Fruit fly (Drosophila melanogaster) whole organism, prepupa: ENCODE results near the gene 5-HT7.
A peak's percentile ranks its signal among the peaks of the same experiment; 100 is the strongest.

Experiments
- Blimp-1 ChIP-seq: fragments of 200-800 bp; sonication (Bioruptor generic); optimal IDR thresholded peaks from 3 replicates; lab custom pipeline; 2017; ENCODE audit warnings: missing biosample characterization, missing genetic modification characterization, mild to moderate bottlenecking, moderate library complexity, missing genetic modification reagents
- CG10631 ChIP-seq: fragments of 200-800 bp; sonication (Bioruptor generic); optimal IDR thresholded peaks from 2 replicates; lab custom pipeline; 2016; ENCODE audit warnings: missing biosample characterization, missing genetic modification characterization
- CG10669 ChIP-seq: fragments of 200-800 bp; sonication (Bioruptor generic); optimal IDR thresholded peaks from 3 replicates; lab custom pipeline; 2018; ENCODE audit warnings: missing biosample characterization, mild to moderate bottlenecking, missing genetic modification characterization, moderate library complexity
- CG11294 ChIP-seq: fragments of 200-800 bp; sonication (Bioruptor generic); IDR thresholded peaks from 2 replicates; pipeline ENCODE4 v1.3.6; 2022; ENCODE audit warnings: missing biosample characterization, missing genetic modification characterization
- CG11762 ChIP-seq: fragments of 200-800 bp; sonication (Bioruptor generic); optimal IDR thresholded peaks from 3 replicates; lab custom pipeline; 2016; ENCODE audit warnings: missing biosample characterization, missing genetic modification characterization; ENCODE audit not compliant: insufficient read depth
- CG11902 ChIP-seq: fragments of 200-800 bp; sonication (Bioruptor generic); optimal IDR thresholded peaks from 3 replicates; lab custom pipeline; 2016; ENCODE audit warnings: missing biosample characterization, missing genetic modification characterization
- CG15336 ChIP-seq: fragments of 200-800 bp; sonication (Bioruptor generic); IDR thresholded peaks from 2 replicates; pipeline ENCODE4 v1.3.6; 2022; ENCODE audit warnings: missing biosample characterization, missing genetic modification characterization
- CG3032 ChIP-seq: fragments of 200-800 bp; optimal IDR thresholded peaks from 2 replicates; lab custom pipeline; 2019; ENCODE audit warnings: missing biosample characterization, mild to moderate bottlenecking, missing genetic modification characterization, moderate library complexity
- CG31627 ChIP-seq: fragments of 200-800 bp; sonication (Bioruptor generic); optimal IDR thresholded peaks from 3 replicates; lab custom pipeline; 2016; ENCODE audit warnings: missing biosample characterization, missing genetic modification characterization
- CG32006 ChIP-seq: fragments of 200-800 bp; sonication (Bioruptor generic); optimal IDR thresholded peaks from 3 replicates; lab custom pipeline; 2017; ENCODE audit warnings: missing biosample characterization, mild to moderate bottlenecking, missing genetic modification characterization
- CG34406 ChIP-seq: fragments of 200-800 bp; sonication (Bioruptor generic); optimal IDR thresholded peaks from 3 replicates; lab custom pipeline; 2016; ENCODE audit warnings: missing biosample characterization, missing genetic modification characterization
- CG3919 ChIP-seq: fragments of 200-800 bp; sonication (Bioruptor generic); optimal IDR thresholded peaks from 3 replicates; lab custom pipeline; 2016; ENCODE audit warnings: missing biosample characterization, missing genetic modification characterization
- CG6163 ChIP-seq: fragments of 200-800 bp; sonication (Bioruptor generic); IDR thresholded peaks from 3 replicates; pipeline ENCODE4 v1.3.6; 2022; ENCODE audit warnings: missing biosample characterization, missing genetic modification characterization
- CG6276 ChIP-seq: fragments of 200-800 bp; sonication (Bioruptor generic); optimal IDR thresholded peaks from 2 replicates; lab custom pipeline; 2017; ENCODE audit warnings: missing biosample characterization, mild to moderate bottlenecking, missing genetic modification characterization
- CG6792 ChIP-seq: fragments of 200-800 bp; sonication (Bioruptor generic); optimal IDR thresholded peaks from 3 replicates; lab custom pipeline; 2016; ENCODE audit warnings: missing biosample characterization, missing genetic modification characterization
- CG6808 ChIP-seq: fragments of 200-800 bp; sonication (Bioruptor generic); optimal IDR thresholded peaks from 3 replicates; lab custom pipeline; 2017; ENCODE audit warnings: missing biosample characterization, missing genetic modification characterization, mild to moderate bottlenecking, moderate library complexity, missing genetic modification reagents
- CG6854 ChIP-seq: fragments of 200-800 bp; sonication (Bioruptor generic); optimal IDR thresholded peaks from 2 replicates; lab custom pipeline; 2017; ENCODE audit warnings: missing biosample characterization, mild to moderate bottlenecking, missing genetic modification characterization
- CG7368 ChIP-seq: fragments of 200-800 bp; sonication (Bioruptor generic); optimal IDR thresholded peaks from 3 replicates; lab custom pipeline; 2016; ENCODE audit warnings: missing biosample characterization, missing genetic modification characterization
- CG8119 ChIP-seq: fragments of 200-800 bp; sonication (Bioruptor generic); IDR thresholded peaks from 3 replicates; pipeline ENCODE4 v1.3.6; 2022; ENCODE audit warnings: missing biosample characterization, missing genetic modification characterization
- CG8319 ChIP-seq: fragments of 200-800 bp; sonication (Bioruptor generic); optimal IDR thresholded peaks from 3 replicates; lab custom pipeline; 2016; ENCODE audit warnings: missing biosample characterization, missing genetic modification characterization
- Eip78C ChIP-seq: fragments of 200-800 bp; sonication (Bioruptor generic); peaks from one replicate; lab custom pipeline; 2016; ENCODE audit warnings: missing biosample characterization, missing genetic modification characterization
- Eip93F ChIP-seq: fragments of 200-800 bp; sonication (Bioruptor generic); optimal IDR thresholded peaks from 2 replicates; lab custom pipeline; 2016; ENCODE audit warnings: missing biosample characterization, mild to moderate bottlenecking, missing genetic modification characterization
- Ets21C ChIP-seq: fragments of 200-800 bp; sonication (Bioruptor generic); optimal IDR thresholded peaks from 3 replicates; lab custom pipeline; 2016; ENCODE audit warnings: missing biosample characterization, missing genetic modification characterization
- Ets96B ChIP-seq: fragments of 200-800 bp; optimal IDR thresholded peaks from 2 replicates; lab custom pipeline; 2019; ENCODE audit warnings: missing biosample characterization, mild to moderate bottlenecking, missing genetic modification characterization, moderate library complexity
- Gug ChIP-seq: fragments of 200-800 bp; sonication (Bioruptor generic); IDR thresholded peaks from 2 replicates; pipeline ENCODE4 v1.3.6; 2022; ENCODE audit warnings: missing biosample characterization, missing genetic modification characterization
- Lpt ChIP-seq: fragments of 200-800 bp; sonication (Bioruptor generic); optimal IDR thresholded peaks from 3 replicates; lab custom pipeline; 2016; ENCODE audit warnings: missing biosample characterization, missing genetic modification characterization
- Met ChIP-seq: fragments of 200-800 bp; sonication (Bioruptor generic); optimal IDR thresholded peaks from 3 replicates; lab custom pipeline; 2016; ENCODE audit warnings: missing biosample characterization, missing genetic modification characterization
- OdsH ChIP-seq: fragments of 200-800 bp; sonication (Bioruptor generic); optimal IDR thresholded peaks from 3 replicates; lab custom pipeline; 2016; ENCODE audit warnings: missing biosample characterization, missing genetic modification characterization
- Sox14 ChIP-seq: fragments of 200-800 bp; sonication (Bioruptor generic); optimal IDR thresholded peaks from 3 replicates; lab custom pipeline; 2016; ENCODE audit warnings: missing biosample characterization, missing genetic modification characterization
- Sox15 ChIP-seq: fragments of 200-800 bp; sonication (Bioruptor generic); optimal IDR thresholded peaks from 3 replicates; lab custom pipeline; 2016; ENCODE audit warnings: missing biosample characterization, missing genetic modification characterization
- achi ChIP-seq: fragments of 200-800 bp; sonication (Bioruptor generic); optimal IDR thresholded peaks from 3 replicates; lab custom pipeline; 2016; ENCODE audit warnings: missing biosample characterization, missing genetic modification characterization
- cyc ChIP-seq: fragments of 200-800 bp; sonication (Bioruptor generic); optimal IDR thresholded peaks from 3 replicates; lab custom pipeline; 2016; ENCODE audit warnings: missing biosample characterization, missing genetic modification characterization
- dac ChIP-seq: fragments of 200-800 bp; sonication (Bioruptor generic); optimal IDR thresholded peaks from 2 replicates; lab custom pipeline; 2017; ENCODE audit warnings: missing biosample characterization, mild to moderate bottlenecking, missing genetic modification characterization
- eg ChIP-seq: fragments of 200-800 bp; sonication (Bioruptor generic); IDR thresholded peaks from 3 replicates; pipeline ENCODE4 v1.3.6; 2022; ENCODE audit warnings: missing biosample characterization, missing genetic modification characterization
- esn ChIP-seq: fragments of 200-800 bp; sonication (Bioruptor generic); optimal IDR thresholded peaks from 2 replicates; lab custom pipeline; 2016; ENCODE audit warnings: missing biosample characterization, mild to moderate bottlenecking, missing genetic modification characterization, moderate library complexity
- fd59A ChIP-seq: fragments of 200-800 bp; sonication (Bioruptor generic); optimal IDR thresholded peaks from 2 replicates; lab custom pipeline; 2017; ENCODE audit warnings: missing biosample characterization, mild to moderate bottlenecking, missing genetic modification characterization, missing genetic modification reagents
- fkh ChIP-seq: fragments of 200-800 bp; sonication (Bioruptor generic); optimal IDR thresholded peaks from 3 replicates; lab custom pipeline; 2017; ENCODE audit warnings: missing biosample characterization, mild to moderate bottlenecking, missing genetic modification characterization, moderate library complexity
- net ChIP-seq: fragments of 200-800 bp; sonication (Bioruptor generic); optimal IDR thresholded peaks from 3 replicates; lab custom pipeline; 2016; ENCODE audit warnings: missing biosample characterization, missing genetic modification characterization
- pdm3 ChIP-seq: fragments of 200-800 bp; sonication (Bioruptor generic); optimal IDR thresholded peaks from 3 replicates; lab custom pipeline; 2016; ENCODE audit warnings: missing biosample characterization, missing genetic modification characterization
- salr ChIP-seq, 2 experiments: fragments of 200-800 bp; sonication (Bioruptor generic); optimal IDR thresholded peaks; 3 replicates each; lab custom pipeline; 2016 to 2018; ENCODE audit warnings: missing biosample characterization in 2 of 2, missing genetic modification characterization in 2 of 2, mild to moderate bottlenecking in 1 of 2
- spab ChIP-seq: fragments of 200-800 bp; sonication (Bioruptor generic); optimal IDR thresholded peaks from 2 replicates; lab custom pipeline; 2017; ENCODE audit warnings: missing biosample characterization, mild to moderate bottlenecking, missing genetic modification characterization, missing genetic modification reagents
- ss ChIP-seq, 2 experiments: fragments of 200-800 bp; sonication (Bioruptor generic); optimal IDR thresholded peaks; 2 replicates in 1 of 2; 3 replicates in 1 of 2; lab custom pipeline; 2017 to 2018; ENCODE audit warnings: mild to moderate bottlenecking in 2 of 2, missing biosample characterization in 2 of 2, missing genetic modification characterization in 2 of 2, moderate library complexity in 1 of 2
- topi ChIP-seq: fragments of 200-800 bp; sonication (Bioruptor generic); optimal IDR thresholded peaks from 3 replicates; lab custom pipeline; 2016; ENCODE audit warnings: missing biosample characterization, missing genetic modification characterization
- vri ChIP-seq: fragments of 200-800 bp; sonication (Bioruptor generic); optimal IDR thresholded peaks from 3 replicates; lab custom pipeline; 2016; ENCODE audit warnings: missing biosample characterization, mild to moderate bottlenecking, missing genetic modification characterization

5-HT7 gene

DNA sequence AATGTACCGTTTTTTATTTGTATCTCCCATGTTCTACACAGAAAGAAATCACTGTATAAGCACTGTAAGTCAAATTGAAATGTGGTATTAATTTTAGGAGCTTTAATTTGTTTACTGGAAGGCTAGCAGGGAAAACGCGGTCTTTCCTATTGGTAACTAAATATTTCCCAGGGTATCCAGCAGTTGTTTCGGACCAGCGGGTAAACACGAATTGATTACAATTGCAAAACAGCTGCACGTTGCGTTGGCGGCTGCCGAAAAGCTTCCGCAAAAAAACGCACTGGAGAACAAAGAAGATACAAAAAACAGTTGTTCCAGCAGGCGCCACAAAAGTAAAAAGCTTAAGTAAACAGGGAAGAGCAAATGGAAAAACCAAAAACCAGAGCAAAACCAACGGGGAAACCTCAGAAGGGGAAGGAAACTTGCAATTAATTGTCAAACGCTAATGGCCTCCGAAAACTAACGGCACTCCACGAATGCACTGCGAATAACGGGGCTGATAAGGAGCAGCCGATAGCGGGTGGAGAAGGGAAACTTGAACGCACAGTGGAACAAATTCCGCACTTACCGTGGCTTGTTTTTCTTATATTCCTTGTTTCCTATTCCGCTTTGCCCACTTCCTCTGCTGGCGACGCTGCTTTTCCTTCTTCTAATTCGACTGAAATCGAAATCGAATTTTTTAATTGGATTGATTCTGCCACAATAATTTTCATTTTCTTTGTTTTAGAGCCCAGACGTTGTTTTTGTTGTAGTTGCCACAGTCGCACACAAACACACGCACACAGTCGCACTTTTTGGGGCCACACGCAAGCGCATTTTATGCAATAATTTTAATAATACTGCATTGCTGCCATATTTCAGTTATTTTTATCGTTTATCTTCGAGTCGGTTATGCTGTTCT, 43.4 kb upstream of the 5-HT7 start (continued):
- TF ChIP-seq CG11762: no peak
- TF ChIP-seq CG3032 (tag; lab: Kevin White, UChicago): no peak
- TF ChIP-seq CG11294: peak; percentile 46; the same call in 1 of the 2 replicates
- TF ChIP-seq achi (GFP tag; lab: Kevin White, UChicago): peak; percentile 9
- no peak for TF ChIP-seq CG34406 (GFP tag; lab: Kevin White, UChicago)
- TF ChIP-seq Gug (GFP tag; lab: Robert Waterston, UW): peak; percentile 60
- TF ChIP-seq CG15336 (GFP tag; lab: Robert Waterston, UW): peak; percentile 78
- peak; percentile 38 for TF ChIP-seq CG10631 (GFP tag; lab: Kevin White, UChicago)
- TF ChIP-seq CG10669 (GFP tag; lab: Kevin White, UChicago): no peak
- no peak for TF ChIP-seq Ets96B (tag; lab: Kevin White, UChicago)
- TF ChIP-seq Sox14 (GFP tag; lab: Kevin White, UChicago): peak; percentile 32
- no peak for TF ChIP-seq CG6854 (GFP tag; lab: Kevin White, UChicago)
- TF ChIP-seq CG6792: peak; percentile 7
- TF ChIP-seq Blimp-1 (GFP tag; lab: Kevin White, UChicago): no peak
- TF ChIP-seq Lpt (GFP tag; lab: Kevin White, UChicago): peak; percentile 23
- TF ChIP-seq topi (GFP tag; lab: Kevin White, UChicago): peak; percentile 56
- peak; percentile 50 for TF ChIP-seq CG6276 (GFP tag; lab: Kevin White, UChicago)
- TF ChIP-seq salr (GFP tag; optimal IDR thresholded peaks at IDR 0.05; lab: Kevin White, UChicago): no peak
- peak; percentile 81 for TF ChIP-seq CG6163 (GFP tag; lab: Robert Waterston, UW)
- no peak for TF ChIP-seq CG8319 (GFP tag; lab: Kevin White, UChicago)
- TF ChIP-seq net (GFP tag; lab: Kevin White, UChicago): peak; percentile 11
- no peak for TF ChIP-seq Eip93F (GFP tag; lab: Kevin White, UChicago)
- peak; percentile 38 for TF ChIP-seq pdm3 (GFP tag; lab: Kevin White, UChicago)

- peak; percentile 94 for TF ChIP-seq esn
- peak; percentile 76 for TF ChIP-seq fkh (GFP tag; lab: Kevin White, UChicago)
- TF ChIP-seq CG32006 (GFP tag; lab: Kevin White, UChicago): peak; percentile 90
- peak; percentile 84 for TF ChIP-seq cyc (GFP tag; lab: Kevin White, UChicago)
- peak; percentile 84 for TF ChIP-seq eg
- TF ChIP-seq CG6854 (GFP tag; lab: Kevin White, UChicago): peak; percentile 76
- peak; percentile 82 for TF ChIP-seq CG15336 (GFP tag; lab: Robert Waterston, UW)
- TF ChIP-seq ss (GFP tag; optimal IDR thresholded peaks at IDR 0.05; lab: Kevin White, UChicago): peak in 1 of 2 experiments; percentile 86
- TF ChIP-seq Met (GFP tag; lab: Kevin White, UChicago): peak; percentile 89
- peak; percentile 90 for TF ChIP-seq CG11902 (GFP tag; lab: Kevin White, UChicago)
- peak; percentile 74 for TF ChIP-seq spab
- TF ChIP-seq Ets96B (tag; lab: Kevin White, UChicago): peak; percentile 90
- peak; percentile 85 for TF ChIP-seq CG8119 (GFP tag; lab: Robert Waterston, UW)
- TF ChIP-seq pdm3 (GFP tag; lab: Kevin White, UChicago): peak; percentile 80
- peak; percentile 85 for TF ChIP-seq CG7368 (GFP tag; lab: Kevin White, UChicago)
- peak; percentile 70 for TF ChIP-seq CG6808 (GFP tag; lab: Kevin White, UChicago)
- peak; percentile 70 for TF ChIP-seq dac (GFP tag; lab: Kevin White, UChicago)
- peak; percentile 63 to 66 for TF ChIP-seq salr (GFP tag; optimal IDR thresholded peaks at IDR 0.05; lab: Kevin White, UChicago)
- peak; percentile 84 for TF ChIP-seq CG10669 (GFP tag; lab: Kevin White, UChicago)
- peak; percentile 69 for TF ChIP-seq Gug (GFP tag; lab: Robert Waterston, UW)
- peak; percentile 91 for TF ChIP-seq CG3919 (GFP tag; lab: Kevin White, UChicago)
- peak; percentile 74 for TF ChIP-seq Ets21C (GFP tag; lab: Kevin White, UChicago)
- TF ChIP-seq CG31627: peak; percentile 85
- peak; percentile 90 for TF ChIP-seq topi (GFP tag; lab: Kevin White, UChicago)
- TF ChIP-seq Sox15: peak; percentile 82
- TF ChIP-seq CG6163 (GFP tag; lab: Robert Waterston, UW): peak; percentile 92
- TF ChIP-seq CG6792: peak; percentile 91
- TF ChIP-seq Sox14 (GFP tag; lab: Kevin White, UChicago): peak; percentile 75
- peak; percentile 49 for TF ChIP-seq fd59A (GFP tag; lab: Kevin White, UChicago)
- peak; percentile 94 for TF ChIP-seq CG34406 (GFP tag; lab: Kevin White, UChicago)
- peak; percentile 95 for TF ChIP-seq Eip78C (GFP tag; lab: Kevin White, UChicago)
- TF ChIP-seq OdsH: peak; percentile 90
- peak; percentile 68 for TF ChIP-seq vri (GFP tag; lab: Kevin White, UChicago)
Measured at dm6 chr3R:31059036-31059806, 42.5 kb upstream of the 5-HT7 start.
